Fruit fly (Drosophila melanogaster) whole organism, pupa: Measurements from ENCODE around the gene yellow-e3.

Experiments
- CG10348 ChIP-seq: fragments of 200-800 bp; sonication (Bioruptor generic); IDR thresholded peaks from 2 replicates; pipeline ENCODE4 v1.3.6; 2022; ENCODE audit warnings: missing biosample characterization, missing genetic modification characterization
- CG12605 ChIP-seq: fragments of 200-800 bp; sonication (Bioruptor generic); IDR thresholded peaks from 2 replicates; pipeline ENCODE4 v1.3.6; 2022; ENCODE audit warnings: missing biosample characterization, missing genetic modification characterization
- CG13204 ChIP-seq: fragments of 200-800 bp; sonication (Bioruptor generic); optimal IDR thresholded peaks from 2 replicates; lab custom pipeline; 2018; ENCODE audit warnings: missing biosample characterization, mild to moderate bottlenecking, missing genetic modification characterization, moderate library complexity
- CG14655 ChIP-seq: fragments of 200-800 bp; sonication (Bioruptor generic); optimal IDR thresholded peaks from 3 replicates; lab custom pipeline; 2017; ENCODE audit warnings: mild to moderate bottlenecking, missing biosample characterization, missing genetic modification reagents, missing genetic modification characterization
- CG15710 ChIP-seq: fragments of 200-800 bp; sonication (Bioruptor generic); optimal IDR thresholded peaks from 2 replicates; lab custom pipeline; 2018; ENCODE audit warnings: missing biosample characterization, mild to moderate bottlenecking, missing genetic modification characterization, moderate library complexity
- CG17806 ChIP-seq: fragments of 200-800 bp; sonication (Bioruptor generic); optimal IDR thresholded peaks from 2 replicates; lab custom pipeline; 2018; ENCODE audit warnings: missing biosample characterization, mild to moderate bottlenecking, missing genetic modification characterization, moderate library complexity
- CG32121 ChIP-seq: fragments of 200-800 bp; sonication (Bioruptor generic); IDR thresholded peaks from 2 replicates; pipeline ENCODE4 v1.3.6; 2022; ENCODE audit warnings: missing biosample characterization, missing genetic modification characterization
- CG34367 ChIP-seq: fragments of 200-800 bp; sonication (Bioruptor generic); optimal IDR thresholded peaks from 2 replicates; lab custom pipeline; 2018; ENCODE audit warnings: missing biosample characterization, mild to moderate bottlenecking, missing genetic modification characterization
- CG4496 ChIP-seq: fragments of 200-800 bp; sonication (Bioruptor generic); IDR thresholded peaks from 3 replicates; pipeline ENCODE4 v1.3.6; 2022; ENCODE audit warnings: missing biosample characterization, missing genetic modification characterization
- CG8159 ChIP-seq: fragments of 200-800 bp; sonication (Bioruptor generic); optimal IDR thresholded peaks from 3 replicates; lab custom pipeline; 2018; ENCODE audit warnings: missing biosample characterization, mild to moderate bottlenecking, missing genetic modification characterization, moderate library complexity
- CG8301 ChIP-seq: fragments of 200-800 bp; sonication (Bioruptor generic); optimal IDR thresholded peaks from 2 replicates; lab custom pipeline; 2018; ENCODE audit warnings: missing biosample characterization, mild to moderate bottlenecking, missing genetic modification characterization
- CG9948 ChIP-seq: fragments of 200-800 bp; sonication (Bioruptor generic); optimal IDR thresholded peaks from 2 replicates; lab custom pipeline; 2018; ENCODE audit warnings: missing biosample characterization, mild to moderate bottlenecking, missing genetic modification characterization, moderate library complexity
- D1 ChIP-seq: fragments of 200-800 bp; sonication (Bioruptor generic); optimal IDR thresholded peaks from 2 replicates; lab custom pipeline; 2018; ENCODE audit warnings: missing biosample characterization, mild to moderate bottlenecking, missing genetic modification characterization, moderate library complexity
- EcR ChIP-seq: fragments of 200-800 bp; sonication (Bioruptor generic); optimal IDR thresholded peaks from 3 replicates; lab custom pipeline; 2019; ENCODE audit warnings: missing biosample characterization, missing genetic modification characterization, mild to moderate bottlenecking, moderate library complexity, missing genetic modification reagents
- Ets98B ChIP-seq: fragments of 200-800 bp; sonication (Bioruptor generic); IDR thresholded peaks from 2 replicates; pipeline ENCODE4 v1.3.6; 2022; ENCODE audit warnings: missing biosample characterization, missing genetic modification characterization
- Pif1A ChIP-seq: fragments of 200-800 bp; sonication (Bioruptor generic); optimal IDR thresholded peaks from 3 replicates; lab custom pipeline; 2016; ENCODE audit warnings: missing biosample characterization, missing genetic modification characterization
- Pif1B ChIP-seq: fragments of 200-800 bp; sonication (Bioruptor generic); optimal IDR thresholded peaks from 3 replicates; lab custom pipeline; 2016; ENCODE audit warnings: missing biosample characterization, missing genetic modification characterization
- Snoo ChIP-seq: fragments of 200-800 bp; sonication (Bioruptor generic); optimal IDR thresholded peaks from 3 replicates; lab custom pipeline; 2017; ENCODE audit warnings: missing biosample characterization, mild to moderate bottlenecking, missing genetic modification characterization, inconsistent platforms
- fd96Ca ChIP-seq: fragments of 200-800 bp; sonication (Bioruptor generic); IDR thresholded peaks from 3 replicates; pipeline ENCODE4 v1.3.6; 2022; ENCODE audit warnings: missing biosample characterization, missing genetic modification characterization
- gl ChIP-seq: fragments of 200-800 bp; sonication (Bioruptor generic); optimal IDR thresholded peaks from 2 replicates; lab custom pipeline; 2018; ENCODE audit warnings: missing biosample characterization, mild to moderate bottlenecking, missing genetic modification characterization
- rn ChIP-seq: fragments of 200-800 bp; sonication (Bioruptor generic); IDR thresholded peaks from 2 replicates; pipeline ENCODE4 v1.3.6; 2022; ENCODE audit warnings: missing biosample characterization, missing genetic modification characterization

Gene yellow-e3

DNA sequence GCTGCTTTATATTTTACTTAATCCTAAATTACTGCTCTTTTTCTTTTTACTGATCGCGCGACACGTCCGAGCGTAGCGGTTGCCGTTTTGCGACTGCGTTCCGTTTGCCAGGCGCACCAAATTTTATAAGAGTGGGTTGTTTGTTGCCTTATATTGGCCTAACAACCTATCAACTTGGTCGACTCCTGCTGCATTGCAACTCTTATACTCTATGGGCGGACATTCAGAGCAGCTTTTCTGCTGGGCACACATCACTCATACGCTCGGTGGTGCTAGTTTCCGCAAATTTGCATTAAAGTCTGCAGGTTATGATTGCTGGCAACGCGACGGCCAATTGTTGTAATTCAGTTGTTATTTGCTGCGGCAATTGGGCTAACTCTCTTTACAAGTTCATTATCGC, 10.5 kb upstream of the yellow-e3 start, which contains the start of gene yellow-e:
Gene yellow-e (minus strand): TSS at position 101 of the 400 bp plus-strand sequence.
- TF ChIP-seq fd96Ca (GFP tag; lab: Robert Waterston, UW), result no peak
- 0 out of 3 replicates have a peak, but pooled peaks have one; percentile 19 for TF ChIP-seq CG4496

DNA sequence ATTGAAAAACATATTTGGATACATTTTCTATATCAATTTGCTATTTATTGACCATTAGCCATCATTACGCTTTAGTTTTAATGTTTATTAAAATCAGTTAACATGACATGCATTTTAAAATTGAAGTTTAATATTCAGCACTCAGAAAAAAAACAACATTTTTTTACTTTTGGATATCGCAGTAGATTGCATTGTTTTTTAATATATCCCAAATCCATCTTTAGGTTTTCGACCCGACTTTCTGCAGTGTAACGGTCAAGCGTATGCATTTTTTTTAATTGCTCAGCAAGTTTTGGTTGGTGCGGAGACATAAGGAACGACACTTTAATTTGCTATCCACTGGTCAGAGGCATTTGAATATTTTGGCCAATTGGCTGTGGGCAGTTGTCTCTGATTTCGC, 8.0 kb upstream of the yellow-e3 start:
- TF ChIP-seq CG9948 (tag; lab: Kevin White, UChicago) (no peak), CG32121 (peak; percentile 18; the same call in 1 of the 2 replicates), Ets98B (GFP tag; lab: Robert Waterston, UW) (peak; percentile 32)
- TF ChIP-seq, all 21 proteins: peak for 2

- TF ChIP-seq CG34367 (tag; lab: Kevin White, UChicago), result no peak
- peak; percentile 35 for TF ChIP-seq CG8159 (tag; lab: Kevin White, UChicago)
- TF ChIP-seq Snoo (tag; lab: Kevin White, UChicago), result no peak
- no peak for TF ChIP-seq CG32121
Measured at dm6 chr3R:13406898-13407297, 2.2 kb upstream of the yellow-e3 start, which contains the start of gene yellow-e2. Gene yellow-e2 (minus strand): TSS chr3R:13406998.

dm6 chr3R:13403032-13403459, 1.6 kb downstream of the yellow-e3 start, which contains the start of gene Dpm3:
Gene Dpm3 (minus strand): TSS chr3R:13403051.
- TF ChIP-seq rn (GFP tag; lab: Robert Waterston, UW) (no peak), CG4496 (no peak), CG17806 (no peak), CG10348 (GFP tag; lab: Robert Waterston, UW) (no peak)

DNA sequence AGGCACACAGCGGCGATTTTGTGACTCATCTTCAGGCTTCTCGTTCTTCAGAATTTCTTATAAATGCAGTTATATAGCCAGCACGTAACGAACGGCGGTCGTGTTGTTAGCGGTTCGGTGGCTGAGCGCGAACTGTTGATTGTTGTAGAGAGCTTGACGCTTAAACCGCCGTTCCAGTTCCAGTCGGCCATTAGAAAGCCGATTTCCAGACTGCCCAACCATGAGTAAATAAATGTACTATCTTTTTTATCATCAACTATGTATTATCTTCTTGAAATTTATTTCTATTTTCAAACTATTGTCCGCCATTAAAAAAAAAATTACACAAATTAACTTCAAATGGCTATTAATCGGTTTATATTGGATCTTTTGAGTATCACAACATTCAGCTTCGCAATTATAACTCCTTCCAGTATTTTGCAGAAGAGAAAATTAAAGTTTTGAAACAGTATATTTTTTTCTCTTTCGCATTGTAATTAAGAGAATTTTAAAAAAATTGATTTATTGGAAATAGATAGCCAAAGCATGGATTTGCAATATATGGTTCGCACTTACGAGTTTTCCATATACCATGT, 2.9 kb downstream of the yellow-e3 start, which contains the start of gene GILT1:
Gene GILT1 (minus strand): TSS at position 141 of the 575 bp plus-strand sequence.
- no peak for TF ChIP-seq CG10348 (GFP tag; lab: Robert Waterston, UW)
- no peak for TF ChIP-seq CG15710 (tag; lab: Kevin White, UChicago)
- TF ChIP-seq CG12605 (GFP tag; lab: Robert Waterston, UW), result 0 out of 2 replicates have a peak, but pooled peaks have one; percentile 5
- TF ChIP-seq, all 21 proteins: peak for 1

DNA sequence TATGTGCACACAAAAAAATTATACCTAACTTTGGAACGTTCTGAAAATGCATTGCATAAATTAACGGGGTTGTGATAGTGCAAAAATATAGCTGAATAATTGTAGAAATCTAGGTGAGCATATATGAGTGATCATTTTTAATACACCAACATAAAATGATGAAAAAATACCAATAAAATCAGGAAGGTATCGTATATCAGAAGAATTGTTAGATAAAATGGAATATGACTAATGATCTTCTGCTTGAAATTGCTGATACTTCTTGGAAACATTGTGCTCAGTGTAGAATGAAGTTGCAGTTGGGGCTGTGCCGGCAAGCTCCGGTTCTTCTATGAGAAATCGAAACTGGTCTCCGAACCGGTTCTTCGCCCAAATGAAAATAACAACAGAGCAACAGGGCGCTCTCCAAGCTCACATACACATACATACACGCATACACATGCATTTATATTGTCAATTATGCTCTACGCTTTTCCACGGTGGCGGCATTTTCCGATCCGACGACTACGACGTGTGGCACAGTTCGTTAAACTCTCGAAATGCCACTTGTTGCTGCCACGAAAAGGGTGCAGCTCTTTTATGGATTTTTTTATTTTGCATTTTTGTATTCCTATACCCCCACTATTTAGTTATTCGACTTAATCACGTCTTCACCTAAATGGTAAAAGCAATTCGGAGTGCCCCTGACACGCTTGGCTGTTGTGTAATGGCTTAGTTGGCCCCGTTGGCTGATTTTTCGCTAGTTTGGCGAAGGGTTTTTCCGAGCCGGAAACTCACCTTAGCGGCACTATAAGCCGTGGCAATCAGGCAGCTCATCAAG, 3.6 kb downstream of the yellow-e3 start:
- TF ChIP-seq Snoo (tag; lab: Kevin White, UChicago) (peak; percentile 90), CG32121 (peak; percentile 87), CG34367 (tag; lab: Kevin White, UChicago) (peak; percentile 91), EcR (peak; percentile 79), rn (GFP tag; lab: Robert Waterston, UW) (peak; percentile 71), Ets98B (GFP tag; lab: Robert Waterston, UW) (peak; percentile 80), CG13204 (GFP tag; lab: Kevin White, UChicago) (peak; percentile 90), CG15710 (tag; lab: Kevin White, UChicago) (peak; percentile 94), CG10348 (GFP tag; lab: Robert Waterston, UW) (peak; percentile 64; the same call in 1 of the 2 replicates), CG8301 (tag; lab: Kevin White, UChicago) (peak; percentile 94), gl (peak; percentile 77), CG14655 (GFP tag; lab: Kevin White, UChicago) (peak; percentile 95), D1 (tag; lab: Kevin White, UChicago) (peak; percentile 90), CG8159 (tag; lab: Kevin White, UChicago) (peak; percentile 95), Pif1A (GFP tag; lab: Kevin White, UChicago) (peak; percentile 92), CG12605 (GFP tag; lab: Robert Waterston, UW) (peak; percentile 71; the same call in 1 of the 2 replicates), Pif1B (peak; percentile 94), CG17806 (peak; percentile 94), fd96Ca (GFP tag; lab: Robert Waterston, UW) (peak; percentile 64; the same call in 2 of the 3 replicates), CG4496 (peak; percentile 90), CG9948 (tag; lab: Kevin White, UChicago) (peak; percentile 94)

DNA sequence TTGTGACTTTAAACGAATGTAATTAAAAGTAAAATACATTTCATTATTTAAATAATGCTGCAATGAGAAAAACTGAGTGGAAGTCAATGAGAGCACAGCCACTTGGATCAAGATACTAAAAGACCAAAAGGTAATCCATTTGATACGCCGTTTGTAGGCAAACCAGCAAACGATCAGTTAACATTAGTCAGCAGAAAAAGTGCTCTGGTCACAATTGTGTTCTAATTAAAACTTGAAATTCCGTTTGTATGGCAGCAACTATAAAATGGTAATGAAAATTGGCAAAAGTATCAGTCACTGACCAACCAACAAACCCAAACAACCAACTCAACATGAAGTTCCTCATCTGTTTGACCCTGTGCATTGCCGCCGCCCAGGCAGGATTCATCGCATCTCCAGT, 7.1 kb downstream of the yellow-e3 start, which contains the start of gene CG14377:
Gene CG14377 (plus strand): TSS at position 301 of the 400 bp plus-strand sequence.
- TF ChIP-seq EcR, result no peak
- TF ChIP-seq CG17806, result no peak
- no peak for TF ChIP-seq CG9948 (tag; lab: Kevin White, UChicago)
- no peak for TF ChIP-seq CG32121
- TF ChIP-seq rn (GFP tag; lab: Robert Waterston, UW), result no peak
- TF ChIP-seq CG8159 (tag; lab: Kevin White, UChicago), result no peak
- TF ChIP-seq gl, result no peak
- TF ChIP-seq CG34367 (tag; lab: Kevin White, UChicago), result no peak
- TF ChIP-seq Ets98B (GFP tag; lab: Robert Waterston, UW), result no peak
- TF ChIP-seq fd96Ca (GFP tag; lab: Robert Waterston, UW), result no peak
- TF ChIP-seq CG12605 (GFP tag; lab: Robert Waterston, UW), result no peak
- TF ChIP-seq Pif1A (GFP tag; lab: Kevin White, UChicago), result no peak
